Worm (Caenorhabditis elegans): ENCODE data around the gene T03F7.5.

DNA sequence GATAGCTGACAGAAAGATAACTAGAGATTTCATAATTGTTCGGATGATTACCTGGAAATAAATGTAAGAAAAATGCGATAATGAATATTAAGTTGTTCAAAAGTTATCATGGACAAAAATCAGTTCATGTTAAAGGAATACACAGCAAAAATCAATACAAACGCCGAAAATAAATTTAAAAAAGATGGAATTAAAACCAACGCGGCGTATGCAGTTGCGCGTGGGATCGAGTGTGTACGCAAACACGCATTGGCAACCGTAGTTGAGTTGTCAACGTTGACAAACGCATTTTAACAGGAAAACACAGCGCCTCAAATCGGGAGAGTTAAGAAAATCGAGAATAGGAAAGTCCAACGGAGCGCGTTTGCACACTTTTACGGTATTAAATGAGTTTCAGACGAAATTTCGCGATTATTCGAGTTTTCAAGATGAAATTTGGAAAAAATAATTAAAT lies 28.4 kb upstream of the T03F7.5 start, which contains the start of gene tmed-10:
- TF ChIP-seq pqm-1 (tag; optimal IDR thresholded peaks at IDR 0.05) (no peak), ama-1 (optimal IDR thresholded peaks at IDR 0.05) (no peak), pha-4 (tag; optimal IDR thresholded peaks at IDR 0.05) (no peak), tbx-2 (tag; optimal IDR thresholded peaks at IDR 0.05) (no peak), T23F11.4 (GFP tag; optimal IDR thresholded peaks at IDR 0.05) (no peak), zip-5 (tag; optimal IDR thresholded peaks at IDR 0.05) (no peak), rnt-1 (tag; optimal IDR thresholded peaks at IDR 0.05) (no peak), ceh-9 (tag; optimal IDR thresholded peaks at IDR 0.05) (no peak)

Measured in whole organism, late embryonic.